Worm (Caenorhabditis elegans): ENCODE measurements around the gene F31B12.4.
A peak's percentile ranks its signal among the peaks of the same experiment; 100 is the strongest.

Gene F31B12.4

DNA sequence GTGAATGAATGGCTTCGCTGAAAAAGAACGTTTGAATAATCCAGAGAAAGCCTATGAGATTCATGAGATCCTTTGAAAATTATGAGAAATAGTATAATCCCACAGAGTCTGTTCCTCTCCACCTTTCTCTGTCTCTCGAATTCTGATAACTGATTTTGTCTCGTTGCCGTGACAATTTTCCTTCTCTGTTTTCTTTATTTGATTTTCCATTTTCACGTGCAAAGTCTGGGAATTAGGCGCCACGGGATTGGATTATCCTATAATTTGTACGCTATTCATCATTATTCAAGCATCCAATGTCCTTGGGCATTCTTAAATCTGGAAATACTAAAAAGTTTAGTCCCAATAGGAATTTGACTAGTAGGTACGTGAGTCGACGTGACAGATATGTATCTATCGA lies 46.1 kb upstream of the F31B12.4 start:
- TF ChIP-seq nhr-47 (tag; optimal IDR thresholded peaks at IDR 0.05): peak; percentile 41
- TF ChIP-seq nhr-85 (tag): no peak
- no peak for TF ChIP-seq fos-1 (tag; optimal IDR thresholded peaks at IDR 0.05)
- TF ChIP-seq unc-130 (tag; optimal IDR thresholded peaks at IDR 0.05): no peak
- no peak for TF ChIP-seq irx-1 (tag; optimal IDR thresholded peaks at IDR 0.05)
- no peak for TF ChIP-seq sup-37 (GFP tag; optimal IDR thresholded peaks at IDR 0.05)
- no peak for TF ChIP-seq pqm-1 (tag; optimal IDR thresholded peaks at IDR 0.05)
- TF ChIP-seq dsc-1 (tag; optimal IDR thresholded peaks at IDR 0.05): peak; percentile 78
- TF ChIP-seq pax-3 (tag; optimal IDR thresholded peaks at IDR 0.05): peak; percentile 15
- peak; percentile 51 for TF ChIP-seq sox-4 (tag; optimal IDR thresholded peaks at IDR 0.05)
- no peak for TF ChIP-seq mep-1 (tag; optimal IDR thresholded peaks at IDR 0.05)
- TF ChIP-seq nhr-71 (tag; optimal IDR thresholded peaks at IDR 0.05): peak; percentile 9
- TF ChIP-seq ceh-63 (GFP tag; optimal IDR thresholded peaks at IDR 0.05): no peak
- TF ChIP-seq nhr-12 (tag; optimal IDR thresholded peaks at IDR 0.05): no peak
- no peak for TF ChIP-seq aha-1 (tag; optimal IDR thresholded peaks at IDR 0.05)
- no peak for TF ChIP-seq isw-1 (GFP tag; IDR thresholded peaks at IDR 0.05)
- TF ChIP-seq lir-3 (tag; optimal IDR thresholded peaks at IDR 0.05; ENCODE audit: poor library complexity): no peak
- no peak for TF ChIP-seq egl-27 (tag; optimal IDR thresholded peaks at IDR 0.05)
- no peak for TF ChIP-seq Y116A8C.19 (tag; optimal IDR thresholded peaks at IDR 0.05; ENCODE audit: borderline replicate concordance)
- no peak for TF ChIP-seq xbp-1 (tag; optimal IDR thresholded peaks at IDR 0.05)
- no peak for TF ChIP-seq ceh-88 (GFP tag; IDR thresholded peaks at IDR 0.05)
- TF ChIP-seq tlp-1 (tag; optimal IDR thresholded peaks at IDR 0.05): no peak
- TF ChIP-seq blmp-1 (tag; optimal IDR thresholded peaks at IDR 0.05): no peak
- TF ChIP-seq nhr-28 (tag; optimal IDR thresholded peaks at IDR 0.05): no peak
- peak; percentile 71 for TF ChIP-seq fkh-8 (tag; optimal IDR thresholded peaks at IDR 0.05)
- no peak for TF ChIP-seq jun-1 (tag; optimal IDR thresholded peaks at IDR 0.05)
- TF ChIP-seq fkh-10 (GFP tag; optimal IDR thresholded peaks at IDR 0.05): no peak

DNA sequence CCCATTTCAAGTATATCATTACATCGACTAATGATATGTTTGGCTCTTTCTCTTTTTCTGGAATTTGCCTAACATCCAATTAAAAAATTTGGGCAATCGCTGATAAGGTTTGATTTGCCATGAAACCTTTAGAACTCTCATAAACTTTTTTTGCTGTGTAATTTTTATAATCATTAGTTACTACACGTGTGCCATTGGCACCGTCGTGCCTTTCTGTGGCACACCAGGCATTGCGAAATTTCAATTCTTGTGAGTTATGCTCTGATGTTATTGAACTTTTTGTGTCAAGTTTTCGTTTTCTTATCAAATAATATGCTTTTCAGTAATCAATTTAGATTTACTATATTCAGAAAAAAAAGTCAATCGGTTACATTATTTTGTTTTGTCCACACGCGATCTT lies 43.6 kb upstream of the F31B12.4 start:
- TF ChIP-seq fkh-8 (tag; optimal IDR thresholded peaks at IDR 0.05) (peak; percentile 37), lin-39 (tag; optimal IDR thresholded peaks at IDR 0.05) (no peak), nhr-12 (tag; optimal IDR thresholded peaks at IDR 0.05) (no peak), nhr-85 (tag) (no peak), F16B12.6 (tag; optimal IDR thresholded peaks at IDR 0.05) (no peak), ztf-4 (tag; optimal IDR thresholded peaks at IDR 0.05) (no peak), ceh-88 (GFP tag; IDR thresholded peaks at IDR 0.05) (no peak), aha-1 (tag; optimal IDR thresholded peaks at IDR 0.05) (no peak), vab-15 (tag; optimal IDR thresholded peaks at IDR 0.05) (no peak), nhr-19 (GFP tag; conservative IDR thresholded peaks at IDR 0.05) (no peak), aly-2 (tag; optimal IDR thresholded peaks at IDR 0.05) (no peak), hlh-17 (GFP tag; optimal IDR thresholded peaks at IDR 0.05; ENCODE audit: borderline replicate concordance) (no peak), jun-1 (tag; optimal IDR thresholded peaks at IDR 0.05) (no peak), grh-1 (GFP tag; IDR thresholded peaks at IDR 0.05) (no peak), nhr-20 (tag; optimal IDR thresholded peaks at IDR 0.05) (no peak), ets-5 (GFP tag; IDR thresholded peaks at IDR 0.05) (no peak), pax-3 (tag; optimal IDR thresholded peaks at IDR 0.05) (peak; percentile 64), elt-2 (tag; optimal IDR thresholded peaks at IDR 0.05) (peak; percentile 10), hlh-4 (tag; optimal IDR thresholded peaks at IDR 0.05) (no peak), ces-1 (GFP tag; optimal IDR thresholded peaks at IDR 0.05) (no peak), sptf-1 (tag; optimal IDR thresholded peaks at IDR 0.05) (no peak), lin-14 (GFP tag; optimal IDR thresholded peaks at IDR 0.05) (peak; percentile 11), nhr-71 (tag; optimal IDR thresholded peaks at IDR 0.05) (peak; percentile 38), mab-9 (GFP tag; IDR thresholded peaks at IDR 0.05) (no peak), lin-15B (tag; optimal IDR thresholded peaks at IDR 0.05) (no peak), sup-37 (GFP tag; optimal IDR thresholded peaks at IDR 0.05) (no peak), unc-62 (GFP tag; optimal IDR thresholded peaks at IDR 0.05) (no peak), ceh-63 (GFP tag; optimal IDR thresholded peaks at IDR 0.05) (no peak), mef-2 (tag; optimal IDR thresholded peaks at IDR 0.05) (no peak), pqm-1 (tag; optimal IDR thresholded peaks at IDR 0.05) (no peak), lsy-2 (tag; optimal IDR thresholded peaks at IDR 0.05) (no peak), dpl-1 (GFP tag; optimal IDR thresholded peaks at IDR 0.05) (no peak), ztf-11 (tag; optimal IDR thresholded peaks at IDR 0.05) (no peak)

Measured in whole organism, L1 larva.